Fruit fly (Drosophila melanogaster) whole organism, embryonic: Measurements from ENCODE around the gene Kat60.

Experiments used
- Ada2b ChIP-seq: fragments of 200-800 bp; sonication (Bioruptor generic); IDR thresholded peaks from 2 replicates; pipeline ENCODE4 v1.3.6; 2022; ENCODE audit warnings: missing biosample characterization, missing genetic modification characterization
- BEAF-32 ChIP-seq: fragments of 200-800 bp; sonication (Bioruptor generic); optimal IDR thresholded peaks from 3 replicates; lab custom pipeline; 2017; ENCODE audit warnings: missing biosample characterization, missing genetic modification characterization, mild to moderate bottlenecking, moderate library complexity, missing genetic modification reagents
- Bdp1 ChIP-seq: fragments of 200-800 bp; sonication (Bioruptor generic); optimal IDR thresholded peaks from 3 replicates; lab custom pipeline; 2016; ENCODE audit warnings: missing biosample characterization, missing genetic modification characterization
- BtbVII ChIP-seq: fragments of 200-800 bp; sonication (Bioruptor generic); optimal IDR thresholded peaks from 3 replicates; lab custom pipeline; 2017; ENCODE audit warnings: missing biosample characterization, mild to moderate bottlenecking, missing genetic modification characterization
- C15 ChIP-seq: fragments of 200-800 bp; sonication (Bioruptor generic); IDR thresholded peaks from 3 replicates; pipeline ENCODE4 v1.3.6; 2022; ENCODE audit warnings: missing biosample characterization, missing genetic modification characterization
- CG10209 ChIP-seq: fragments of 200-800 bp; sonication (Bioruptor generic); optimal IDR thresholded peaks from 3 replicates; lab custom pipeline; 2017; ENCODE audit warnings: missing biosample characterization, mild to moderate bottlenecking, missing genetic modification characterization, missing genetic modification reagents
- CG10654 ChIP-seq: fragments of 200-800 bp; sonication (Bioruptor generic); optimal IDR thresholded peaks from 2 replicates; lab custom pipeline; 2016; ENCODE audit warnings: missing biosample characterization, missing genetic modification characterization
- CG11093 ChIP-seq: fragments of 200-800 bp; sonication (Bioruptor generic); IDR thresholded peaks from 3 replicates; pipeline ENCODE4 v1.3.6; 2022; ENCODE audit warnings: missing biosample characterization, missing genetic modification characterization
- CG13287 ChIP-seq: fragments of 200-800 bp; sonication (Bioruptor generic); IDR thresholded peaks from 2 replicates; pipeline ENCODE4 v1.3.6; 2022; ENCODE audit warnings: missing biosample characterization, missing genetic modification characterization; ENCODE audit not compliant: partially characterized antibody
- CG13296 ChIP-seq: fragments of 200-800 bp; sonication (Bioruptor generic); optimal IDR thresholded peaks from 3 replicates; lab custom pipeline; 2018; ENCODE audit warnings: missing biosample characterization, mild to moderate bottlenecking, missing genetic modification characterization
- CG13624 ChIP-seq: fragments of 200-800 bp; sonication (Bioruptor generic); optimal IDR thresholded peaks from 2 replicates; lab custom pipeline; 2016; ENCODE audit warnings: missing biosample characterization, missing genetic modification characterization
- CG15269 ChIP-seq: fragments of 200-800 bp; sonication (Bioruptor generic); optimal IDR thresholded peaks from 2 replicates; lab custom pipeline; 2018; ENCODE audit warnings: missing biosample characterization, mild to moderate bottlenecking, missing genetic modification characterization, moderate library complexity
- CG18764 ChIP-seq: fragments of 200-800 bp; sonication (Bioruptor generic); optimal IDR thresholded peaks from 3 replicates; lab custom pipeline; 2016; ENCODE audit warnings: missing biosample characterization, missing genetic modification characterization
- CG2116 ChIP-seq: fragments of 200-800 bp; sonication (Bioruptor generic); optimal IDR thresholded peaks from 3 replicates; lab custom pipeline; 2018; ENCODE audit warnings: missing biosample characterization, mild to moderate bottlenecking, missing genetic modification characterization
- CG30020 ChIP-seq: fragments of 200-800 bp; optimal IDR thresholded peaks from 2 replicates; lab custom pipeline; 2019; ENCODE audit warnings: missing biosample characterization, mild to moderate bottlenecking, missing genetic modification characterization, moderate library complexity
- CG30431 ChIP-seq: fragments of 200-800 bp; sonication (Bioruptor generic); optimal IDR thresholded peaks from 2 replicates; lab custom pipeline; 2017; ENCODE audit warnings: missing biosample characterization, missing genetic modification characterization
- CG31365 ChIP-seq: fragments of 200-800 bp; sonication (Bioruptor generic); optimal IDR thresholded peaks from 2 replicates; lab custom pipeline; 2018; ENCODE audit warnings: missing biosample characterization, mild to moderate bottlenecking, missing genetic modification characterization
- CG34422 ChIP-seq: fragments of 200-800 bp; sonication (Bioruptor generic); IDR thresholded peaks from 3 replicates; pipeline ENCODE4 v1.3.6; 2022; ENCODE audit warnings: missing biosample characterization, missing genetic modification characterization
- CG43689 ChIP-seq: fragments of 200-800 bp; sonication (Bioruptor generic); IDR thresholded peaks from 2 replicates; pipeline ENCODE4 v1.3.6; 2022; ENCODE audit warnings: missing biosample characterization, missing genetic modification characterization
- CG4820 ChIP-seq: fragments of 200-800 bp; sonication (Bioruptor generic); optimal IDR thresholded peaks from 3 replicates; lab custom pipeline; 2016; ENCODE audit warnings: missing biosample characterization, missing genetic modification characterization
- CG6654 ChIP-seq: fragments of 200-800 bp; sonication (Bioruptor generic); optimal IDR thresholded peaks from 2 replicates; lab custom pipeline; 2017; ENCODE audit warnings: missing biosample characterization, mild to moderate bottlenecking, missing genetic modification characterization
- CG6854 ChIP-seq: fragments of 200-800 bp; sonication (Bioruptor generic); optimal IDR thresholded peaks from 3 replicates; lab custom pipeline; 2017; ENCODE audit warnings: missing biosample characterization, mild to moderate bottlenecking, missing genetic modification characterization
- CG7987 ChIP-seq: fragments of 200-800 bp; sonication (Bioruptor generic); optimal IDR thresholded peaks from 2 replicates; lab custom pipeline; 2018; ENCODE audit warnings: missing biosample characterization, mild to moderate bottlenecking, missing genetic modification characterization, moderate library complexity
- CG8290 ChIP-seq, 3 experiments: fragments of 200-800 bp; sonication (Bioruptor generic); optimal IDR thresholded peaks; 2 replicates each; lab custom pipeline; 2016 to 2019; ENCODE audit warnings: missing biosample characterization in 3 of 3, missing genetic modification characterization in 3 of 3, mild to moderate bottlenecking in 2 of 3, moderate library complexity in 1 of 3
- CG8478 ChIP-seq: fragments of >200 bp; optimal IDR thresholded peaks from 2 replicates; lab custom pipeline; 2018
- D ChIP-seq, 2 experiments: fragments of 200-800 bp in 1 of 2; fragments of >200 bp in 1 of 2; sonication (Bioruptor generic) in 1 of 2; optimal IDR thresholded peaks; 2 replicates in 1 of 2; 3 replicates in 1 of 2; lab custom pipeline; 2017; ENCODE audit warnings: mild to moderate bottlenecking in 1 of 2, missing biosample characterization in 1 of 2, missing genetic modification characterization in 1 of 2, missing genetic modification reagents in 1 of 2
- E2f1 ChIP-seq: fragments of 200-800 bp; sonication (Bioruptor generic); IDR thresholded peaks from 2 replicates; pipeline ENCODE4 v1.3.6; 2022; ENCODE audit warnings: missing biosample characterization, missing genetic modification characterization
- Elba2 ChIP-seq: fragments of 200-800 bp; sonication (Bioruptor generic); optimal IDR thresholded peaks from 3 replicates; lab custom pipeline; 2016; ENCODE audit warnings: missing biosample characterization, missing genetic modification characterization
- Gsc ChIP-seq: fragments of 200-800 bp; sonication (Bioruptor generic); IDR thresholded peaks from 2 replicates; pipeline ENCODE4 v1.3.6; 2022; ENCODE audit warnings: missing biosample characterization, missing genetic modification characterization
- HLH4C ChIP-seq: fragments of 200-800 bp; sonication (Bioruptor generic); IDR thresholded peaks from 3 replicates; pipeline ENCODE4 v1.3.6; 2022; ENCODE audit warnings: missing biosample characterization, missing genetic modification characterization; ENCODE audit not compliant: partially characterized antibody
- Hand ChIP-seq: fragments of 200-800 bp; sonication (Bioruptor generic); optimal IDR thresholded peaks from 2 replicates; lab custom pipeline; 2017; ENCODE audit warnings: mild to moderate bottlenecking, missing biosample characterization, missing genetic modification reagents, missing genetic modification characterization
- Lpt ChIP-seq: fragments of >200 bp; optimal IDR thresholded peaks from 2 replicates; lab custom pipeline; 2018; ENCODE audit warnings: missing biosample characterization, missing genetic modification characterization
- NC2β ChIP-seq: fragments of 200-800 bp; sonication (Bioruptor generic); optimal IDR thresholded peaks from 2 replicates; lab custom pipeline; 2016; ENCODE audit warnings: missing biosample characterization, missing genetic modification characterization
- Usf ChIP-seq: fragments of 200-800 bp; sonication (Bioruptor generic); optimal IDR thresholded peaks from 2 replicates; lab custom pipeline; 2017; ENCODE audit warnings: missing genotype, missing biosample characterization, missing genetic modification characterization
- ara ChIP-seq: fragments of 200-800 bp; sonication (Bioruptor generic); IDR thresholded peaks from 2 replicates; pipeline ENCODE4 v1.3.6; 2022; ENCODE audit warnings: missing biosample characterization, missing genetic modification characterization
- chn ChIP-seq: fragments of 200-800 bp; sonication (Bioruptor generic); optimal IDR thresholded peaks from 2 replicates; lab custom pipeline; 2016; ENCODE audit warnings: missing biosample characterization, missing genetic modification characterization
- dysf ChIP-seq: fragments of 200-800 bp; sonication (Bioruptor generic); IDR thresholded peaks from 3 replicates; pipeline ENCODE4 v1.3.6; 2022; ENCODE audit warnings: missing biosample characterization, missing genetic modification characterization
- esg ChIP-seq: fragments of 200-800 bp; sonication (Bioruptor generic); conservative IDR thresholded peaks from 2 replicates; pipeline ENCODE4 v1.3.6; 2022; ENCODE audit warnings: missing biosample characterization, missing genetic modification characterization
- gsb-n ChIP-seq: fragments of 200-800 bp; sonication (Bioruptor generic); optimal IDR thresholded peaks from 3 replicates; lab custom pipeline; 2018; ENCODE audit warnings: missing biosample characterization, mild to moderate bottlenecking, missing genetic modification characterization
- hth ChIP-seq: fragments of >200 bp; optimal IDR thresholded peaks from 2 replicates; lab custom pipeline; 2017; ENCODE audit warnings: inconsistent platforms
- ken ChIP-seq: fragments of 200-800 bp; sonication (Bioruptor generic); IDR thresholded peaks from 3 replicates; pipeline ENCODE4 v1.3.6; 2022; ENCODE audit warnings: missing biosample characterization, missing genetic modification characterization
- mam ChIP-seq: fragments of 200-800 bp; sonication (Bioruptor generic); optimal IDR thresholded peaks from 3 replicates; lab custom pipeline; 2016; ENCODE audit warnings: missing biosample characterization, missing genetic modification characterization
- nau ChIP-seq: fragments of 200-800 bp; sonication (Bioruptor generic); optimal IDR thresholded peaks from 3 replicates; lab custom pipeline; 2017; ENCODE audit warnings: missing biosample characterization, mild to moderate bottlenecking, missing genetic modification characterization, missing genetic modification reagents
- pb ChIP-seq: fragments of 200-800 bp; sonication (Bioruptor generic); optimal IDR thresholded peaks from 3 replicates; lab custom pipeline; 2016; ENCODE audit warnings: missing biosample characterization, missing genetic modification characterization
- run ChIP-seq: fragments of 200-800 bp; sonication (Bioruptor generic); optimal IDR thresholded peaks from 3 replicates; lab custom pipeline; 2018; ENCODE audit warnings: missing biosample characterization, mild to moderate bottlenecking, missing genetic modification characterization
- schlank ChIP-seq: fragments of 200-800 bp; sonication (Bioruptor generic); optimal IDR thresholded peaks from 2 replicates; lab custom pipeline; 2018; ENCODE audit warnings: missing biosample characterization, mild to moderate bottlenecking, missing genetic modification characterization
- sob ChIP-seq: fragments of 200-800 bp; sonication (Bioruptor generic); IDR thresholded peaks from 2 replicates; pipeline ENCODE4 v1.3.6; 2022; ENCODE audit warnings: missing biosample characterization, missing genetic modification characterization
- tll ChIP-seq, 2 experiments: fragments of 200-800 bp in 1 of 2; fragments of >200 bp in 1 of 2; sonication (Bioruptor generic) in 1 of 2; optimal IDR thresholded peaks; 2 replicates each; lab custom pipeline; 2017 to 2019; ENCODE audit warnings: missing biosample characterization in 2 of 2, missing genetic modification characterization in 2 of 2, mild to moderate bottlenecking in 1 of 2, moderate library complexity in 1 of 2
- toy ChIP-seq: fragments of 200-800 bp; sonication (Bioruptor generic); IDR thresholded peaks from 2 replicates; pipeline ENCODE4 v1.3.6; 2022; ENCODE audit warnings: missing biosample characterization, missing genetic modification characterization
- zfh1 ChIP-seq: fragments of 200-800 bp; sonication (Bioruptor generic); IDR thresholded peaks from 3 replicates; pipeline ENCODE4 v1.3.6; 2022; ENCODE audit warnings: missing biosample characterization, missing genetic modification characterization

Kat60 gene

DNA sequence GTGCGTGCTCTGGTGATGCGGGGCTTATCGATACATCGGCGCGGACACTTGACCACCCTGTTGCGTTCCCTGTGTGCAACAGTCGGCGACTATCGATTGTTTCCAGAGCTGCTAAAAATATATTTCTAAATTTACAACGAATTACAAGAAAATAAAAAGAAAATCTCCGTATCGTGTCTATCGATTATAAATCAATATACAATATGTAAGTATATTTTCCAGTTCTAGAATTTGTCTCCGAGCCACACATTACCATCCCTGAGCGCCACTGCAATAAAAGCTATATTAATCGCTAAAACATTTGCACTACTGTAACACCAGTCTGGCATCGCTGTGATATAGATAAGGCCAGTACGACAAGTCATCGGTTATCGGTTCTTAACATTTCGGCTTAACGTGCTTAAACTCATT is at the start of gene Kat60, which contains the start of gene Mms19 (continued):
- TF ChIP-seq nau (GFP tag; lab: Kevin White, UChicago) = no peak
- TF ChIP-seq CG30020 = peak; percentile 80
- no peak for TF ChIP-seq run (tag; lab: Kevin White, UChicago)
- no peak for TF ChIP-seq CG8478
- TF ChIP-seq Lpt = no peak
- TF ChIP-seq chn = peak; percentile 84
- no peak for TF ChIP-seq gsb-n (tag; lab: Kevin White, UChicago)
- peak; percentile 82 for TF ChIP-seq mam (GFP tag; lab: Kevin White, UChicago)
- TF ChIP-seq CG2116 (GFP tag; lab: Kevin White, UChicago) = peak; percentile 97
- TF ChIP-seq ken (GFP tag; lab: Robert Waterston, UW) = peak; percentile 65; the same call in 2 of the 3 replicates
- peak; percentile 93 for TF ChIP-seq HLH4C
- TF ChIP-seq schlank (tag; lab: Kevin White, UChicago) = peak; percentile 6
- TF ChIP-seq CG30431 (GFP tag; lab: Kevin White, UChicago) = peak; percentile 35
- TF ChIP-seq CG31365 (tag; lab: Kevin White, UChicago) = no peak
- TF ChIP-seq Gsc (GFP tag; lab: Robert Waterston, UW) = no peak
- peak; percentile 92 for TF ChIP-seq CG13287 (GFP tag; lab: Robert Waterston, UW)
- TF ChIP-seq Usf = peak; percentile 32
- peak; percentile 62; the same call in 1 of the 2 replicates for TF ChIP-seq E2f1 (GFP tag; lab: Robert Waterston, UW)
- TF ChIP-seq CG6654 (GFP tag; lab: Kevin White, UChicago) = no peak
- TF ChIP-seq esg (GFP tag; lab: Robert Waterston, UW) = peak; percentile 70
- TF ChIP-seq CG18764 (GFP tag; lab: Kevin White, UChicago) = peak; percentile 55
- no peak for TF ChIP-seq CG13296
- no peak for TF ChIP-seq D (optimal IDR thresholded peaks at IDR 0.05; lab: Kevin White, UChicago)
- TF ChIP-seq D (GFP tag; optimal IDR thresholded peaks at IDR 0.05; lab: Kevin White, UChicago) = no peak
- no peak for TF ChIP-seq CG43689
- TF ChIP-seq toy (GFP tag; lab: Robert Waterston, UW) = no peak
- TF ChIP-seq pb = peak; percentile 36
- TF ChIP-seq CG34422 (GFP tag; lab: Robert Waterston, UW) = peak; percentile 50; the same call in 2 of the 3 replicates
- TF ChIP-seq CG13624 (GFP tag; lab: Kevin White, UChicago) = peak; percentile 58
- peak; percentile 50 for TF ChIP-seq CG10654 (GFP tag; lab: Kevin White, UChicago)
- TF ChIP-seq CG7987 (GFP tag; lab: Kevin White, UChicago) = no peak
- peak; percentile 100 for TF ChIP-seq BEAF-32 (GFP tag; lab: Kevin White, UChicago)
- TF ChIP-seq CG10209 (GFP tag; lab: Kevin White, UChicago) = peak; percentile 47
- TF ChIP-seq C15 (GFP tag; lab: Robert Waterston, UW) = peak; percentile 31; the same call in 1 of the 3 replicates
- peak; percentile 69; the same call in 2 of the 3 replicates for TF ChIP-seq zfh1
- peak; percentile 39; the same call in 1 of the 2 replicates for TF ChIP-seq Ada2b
- no peak for TF ChIP-seq CG15269 (tag; lab: Kevin White, UChicago)
- TF ChIP-seq CG8290 (GFP tag; optimal IDR thresholded peaks at IDR 0.05; lab: Kevin White, UChicago) = peak; percentile 73
- no peak for TF ChIP-seq CG8290 (tag; optimal IDR thresholded peaks at IDR 0.05; lab: Kevin White, UChicago)
- peak; percentile 72 for TF ChIP-seq ara (GFP tag; lab: Robert Waterston, UW)
- TF ChIP-seq Hand (GFP tag; lab: Kevin White, UChicago) = no peak
- TF ChIP-seq Bdp1 (GFP tag; lab: Kevin White, UChicago) = peak; percentile 43
- TF ChIP-seq dysf (GFP tag; lab: Robert Waterston, UW) = peak; percentile 69; the same call in 2 of the 3 replicates
- TF ChIP-seq tll (GFP tag; optimal IDR thresholded peaks at IDR 0.05; lab: Kevin White, UChicago) = peak in 1 of 2 experiments; percentile 97
- TF ChIP-seq CG4820 = peak; percentile 44
- no peak for TF ChIP-seq BtbVII
- peak; percentile 81 for TF ChIP-seq sob (GFP tag; lab: Robert Waterston, UW)
- no peak for TF ChIP-seq CG6854 (GFP tag; lab: Kevin White, UChicago)
- no peak for TF ChIP-seq NC2β
- TF ChIP-seq Elba2 = peak; percentile 60
- TF ChIP-seq hth = no peak
- TF ChIP-seq CG11093 (GFP tag; lab: Robert Waterston, UW) = peak; percentile 52; the same call in 1 of the 3 replicates
